Worm (Caenorhabditis elegans): Measurements from ENCODE around the gene srw-102.

DNA sequence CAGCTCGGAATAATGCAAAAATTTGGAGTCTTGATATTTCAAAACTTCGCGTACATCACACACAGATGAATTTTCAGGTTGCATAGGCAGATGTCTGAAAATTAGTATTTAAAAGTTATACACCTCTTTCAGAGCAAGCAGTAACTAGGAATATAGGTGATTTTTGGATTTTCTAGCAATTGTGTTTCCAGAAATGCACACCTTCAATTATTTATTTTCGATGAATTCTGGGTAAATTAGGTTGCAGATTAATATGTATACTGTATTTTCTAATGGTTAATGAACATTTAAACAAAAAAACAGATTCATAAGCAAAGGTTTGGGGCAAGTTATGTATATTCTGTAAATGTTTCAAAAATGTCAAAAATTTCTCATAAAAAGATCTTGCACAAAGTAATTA lies 21.0 kb downstream of the srw-102 start, which contains the start of gene srab-25:
- TF ChIP-seq ceh-19 (GFP tag; optimal IDR thresholded peaks at IDR 0.05) (no peak), zip-5 (tag; optimal IDR thresholded peaks at IDR 0.05) (no peak), hlh-8 (tag; optimal IDR thresholded peaks at IDR 0.05) (no peak), T23F11.4 (GFP tag; optimal IDR thresholded peaks at IDR 0.05) (no peak), elt-2 (tag; optimal IDR thresholded peaks at IDR 0.05) (no peak)
